Worm (Caenorhabditis elegans) whole organism, late embryonic: ENCODE measurements around the gene mks-5.
A peak's percentile ranks its signal among the peaks of the same experiment; 100 is the strongest.

Experiments used
- C08G9.2 ChIP-seq: sonication (generic microtip); optimal IDR thresholded peaks from 2 replicates; lab custom pipeline; 2016; ENCODE audit warnings: mild to moderate bottlenecking, missing genetic modification characterization, moderate library complexity, missing compliant biosample characterization
- C38D4.7 ChIP-seq: fragments of 200-800 bp; sonication (Bioruptor generic); optimal IDR thresholded peaks from 2 replicates; lab custom pipeline; 2018; ENCODE audit warnings: mild to moderate bottlenecking, missing genetic modification characterization, moderate library complexity, missing compliant biosample characterization
- K09A11.1 ChIP-seq: sonication (generic microtip); optimal IDR thresholded peaks from 2 replicates; lab custom pipeline; 2017; ENCODE audit warnings: antibody characterized with exemption, mild to moderate bottlenecking, missing genetic modification characterization, missing compliant biosample characterization; ENCODE audit not compliant: insufficient read depth
- T23F11.4 ChIP-seq: fragments of 200-800 bp; sonication (Bioruptor generic); optimal IDR thresholded peaks from 2 replicates; lab custom pipeline; 2018; ENCODE audit warnings: mild to moderate bottlenecking, missing genetic modification characterization, missing compliant biosample characterization
- Y22D7AL.16 ChIP-seq: sonication (generic microtip); optimal IDR thresholded peaks from 2 replicates; lab custom pipeline; 2016; ENCODE audit warnings: missing genetic modification characterization, missing compliant biosample characterization
- ahr-1 ChIP-seq: sonication (generic microtip); optimal IDR thresholded peaks from 2 replicates; lab custom pipeline; 2016; ENCODE audit warnings: missing genetic modification characterization, missing compliant biosample characterization
- ceh-18 ChIP-seq: sonication (generic microtip); optimal IDR thresholded peaks from 2 replicates; lab custom pipeline; 2016; ENCODE audit warnings: missing genetic modification characterization, missing compliant biosample characterization
- ceh-2 ChIP-seq: sonication (generic microtip); optimal IDR thresholded peaks from 2 replicates; lab custom pipeline; 2016; ENCODE audit warnings: missing genotype, missing genetic modification characterization, missing compliant biosample characterization
- ceh-30 ChIP-seq: fragments of 150-350 bp; optimal IDR thresholded peaks from 2 replicates; lab custom pipeline; 2014; ENCODE audit warnings: missing biosample characterization, missing genetic modification characterization
- ceh-31 ChIP-seq: sonication (generic microtip); optimal IDR thresholded peaks from 2 replicates; lab custom pipeline; 2016; ENCODE audit warnings: missing genetic modification characterization, missing compliant biosample characterization
- ceh-48 ChIP-seq: sonication (generic microtip); optimal IDR thresholded peaks from 2 replicates; lab custom pipeline; 2016; ENCODE audit warnings: missing genetic modification characterization, inconsistent platforms, missing compliant biosample characterization
- ceh-6 ChIP-seq: fragments of 200-800 bp; sonication (Bioruptor generic); optimal IDR thresholded peaks from 2 replicates; lab custom pipeline; 2018; ENCODE audit warnings: mild to moderate bottlenecking, missing genetic modification characterization, missing compliant biosample characterization
- dmd-4 ChIP-seq: sonication (generic microtip); optimal IDR thresholded peaks from 2 replicates; lab custom pipeline; 2016; ENCODE audit warnings: borderline replicate concordance, missing genetic modification characterization, missing compliant biosample characterization
- elt-4 ChIP-seq: sonication (generic microtip); optimal IDR thresholded peaks from 2 replicates; lab custom pipeline; 2016; ENCODE audit warnings: missing genetic modification characterization, missing compliant biosample characterization
- ets-4 ChIP-seq: sonication (generic microtip); optimal IDR thresholded peaks from 2 replicates; lab custom pipeline; 2016; ENCODE audit warnings: missing genetic modification characterization, missing compliant biosample characterization
- eyg-1 ChIP-seq: sonication (generic microtip); optimal IDR thresholded peaks from 2 replicates; lab custom pipeline; 2016; ENCODE audit warnings: missing genotype, missing genetic modification characterization, missing compliant biosample characterization
- fax-1 ChIP-seq: sonication (generic microtip); optimal IDR thresholded peaks from 2 replicates; lab custom pipeline; 2016; ENCODE audit warnings: missing genotype, missing genetic modification characterization, missing compliant biosample characterization
- fkh-10 ChIP-seq: fragments of 150-350 bp; optimal IDR thresholded peaks from 2 replicates; lab custom pipeline; 2014; ENCODE audit warnings: missing biosample characterization, missing genetic modification reagents, missing genetic modification characterization
- fkh-6 ChIP-seq: sonication (generic microtip); optimal IDR thresholded peaks from 2 replicates; lab custom pipeline; 2016; ENCODE audit warnings: missing genetic modification characterization, missing compliant biosample characterization
- gmeb-2 ChIP-seq: sonication (generic microtip); optimal IDR thresholded peaks from 2 replicates; lab custom pipeline; 2016; ENCODE audit warnings: missing genetic modification characterization, inconsistent platforms, missing compliant biosample characterization
- hlh-13 ChIP-seq: fragments of 200-800 bp; sonication (Bioruptor generic); optimal IDR thresholded peaks from 2 replicates; lab custom pipeline; 2018; ENCODE audit warnings: mild to moderate bottlenecking, missing genetic modification characterization, missing compliant biosample characterization
- hlh-30 ChIP-seq: sonication (generic microtip); optimal IDR thresholded peaks from 2 replicates; lab custom pipeline; 2017; ENCODE audit warnings: antibody characterized with exemption, missing genetic modification characterization, missing compliant biosample characterization; ENCODE audit not compliant: insufficient read depth
- hlh-6 ChIP-seq: sonication (generic microtip); optimal IDR thresholded peaks from 2 replicates; lab custom pipeline; 2016; ENCODE audit warnings: missing genotype, missing genetic modification characterization, missing compliant biosample characterization
- lim-6 ChIP-seq: sonication (generic microtip); optimal IDR thresholded peaks from 2 replicates; lab custom pipeline; 2016; ENCODE audit warnings: missing genetic modification characterization, missing compliant biosample characterization
- lin-11 ChIP-seq: fragments of 200-800 bp; sonication (Bioruptor generic); optimal IDR thresholded peaks from 2 replicates; lab custom pipeline; 2018; ENCODE audit warnings: mild to moderate bottlenecking, missing genetic modification characterization, missing compliant biosample characterization
- mec-3 ChIP-seq: sonication (generic microtip); optimal IDR thresholded peaks from 2 replicates; lab custom pipeline; 2016; ENCODE audit warnings: borderline replicate concordance, missing genetic modification characterization, missing compliant biosample characterization
- nfya-1 ChIP-seq: sonication (generic microtip); optimal IDR thresholded peaks from 2 replicates; lab custom pipeline; 2017; ENCODE audit warnings: missing genetic modification characterization, mild to moderate bottlenecking, missing compliant biosample characterization, antibody characterized with exemption, moderate library complexity
- npax-4 ChIP-seq: sonication (generic microtip); optimal IDR thresholded peaks from 2 replicates; lab custom pipeline; 2016; ENCODE audit warnings: missing genetic modification characterization, missing compliant biosample characterization
- pag-3 ChIP-seq: sonication (generic microtip); optimal IDR thresholded peaks from 2 replicates; lab custom pipeline; 2016; ENCODE audit warnings: missing compliant biosample characterization, missing genetic modification characterization, borderline replicate concordance
- pat-9 ChIP-seq: fragments of 200-800 bp; sonication (Bioruptor generic); optimal IDR thresholded peaks from 2 replicates; lab custom pipeline; 2018; ENCODE audit warnings: mild to moderate bottlenecking, missing genetic modification characterization, moderate library complexity, missing compliant biosample characterization
- pqm-1 ChIP-seq: sonication (generic microtip); optimal IDR thresholded peaks from 2 replicates; lab custom pipeline; 2016; ENCODE audit warnings: missing genetic modification characterization, missing compliant biosample characterization
- pros-1 ChIP-seq: fragments of 150-350 bp; optimal IDR thresholded peaks from 2 replicates; lab custom pipeline; 2014; ENCODE audit warnings: missing biosample characterization, missing genetic modification reagents, missing genetic modification characterization
- ref-2 ChIP-seq: sonication (generic microtip); optimal IDR thresholded peaks from 2 replicates; lab custom pipeline; 2016; ENCODE audit warnings: missing genetic modification characterization, missing compliant biosample characterization
- sdc-2 ChIP-seq: sonication (generic microtip); optimal IDR thresholded peaks from 2 replicates; lab custom pipeline; 2016; ENCODE audit warnings: missing genotype, missing genetic modification characterization, missing compliant biosample characterization
- sox-2 ChIP-seq: fragments of 200-800 bp; sonication (Bioruptor generic); IDR thresholded peaks from 2 replicates; pipeline ENCODE4 v1.3.6; 2022; ENCODE audit warnings: missing genetic modification reagents, missing genetic modification characterization, missing compliant biosample characterization
- sox-4 ChIP-seq: sonication (generic microtip); optimal IDR thresholded peaks from 2 replicates; lab custom pipeline; 2017; ENCODE audit warnings: mild to moderate bottlenecking, missing genetic modification characterization, inconsistent platforms, missing compliant biosample characterization
- syd-9 ChIP-seq: sonication (generic microtip); optimal IDR thresholded peaks from 2 replicates; lab custom pipeline; 2016; ENCODE audit warnings: mild to moderate bottlenecking, missing genetic modification characterization, moderate library complexity, missing compliant biosample characterization
- tbx-2 ChIP-seq: sonication (generic microtip); optimal IDR thresholded peaks from 2 replicates; lab custom pipeline; 2016; ENCODE audit warnings: missing genetic modification characterization, missing compliant biosample characterization
- ttx-3 ChIP-seq: sonication (generic microtip); optimal IDR thresholded peaks from 2 replicates; lab custom pipeline; 2016; ENCODE audit warnings: missing genetic modification reagents, missing genetic modification characterization, missing compliant biosample characterization
- unc-42 ChIP-seq: sonication (generic microtip); optimal IDR thresholded peaks from 2 replicates; lab custom pipeline; 2016; ENCODE audit warnings: missing genotype, missing genetic modification characterization, missing compliant biosample characterization
- zip-5 ChIP-seq: sonication (generic microtip); optimal IDR thresholded peaks from 2 replicates; lab custom pipeline; 2016; ENCODE audit warnings: missing genetic modification characterization, missing compliant biosample characterization

The mks-5 gene

DNA sequence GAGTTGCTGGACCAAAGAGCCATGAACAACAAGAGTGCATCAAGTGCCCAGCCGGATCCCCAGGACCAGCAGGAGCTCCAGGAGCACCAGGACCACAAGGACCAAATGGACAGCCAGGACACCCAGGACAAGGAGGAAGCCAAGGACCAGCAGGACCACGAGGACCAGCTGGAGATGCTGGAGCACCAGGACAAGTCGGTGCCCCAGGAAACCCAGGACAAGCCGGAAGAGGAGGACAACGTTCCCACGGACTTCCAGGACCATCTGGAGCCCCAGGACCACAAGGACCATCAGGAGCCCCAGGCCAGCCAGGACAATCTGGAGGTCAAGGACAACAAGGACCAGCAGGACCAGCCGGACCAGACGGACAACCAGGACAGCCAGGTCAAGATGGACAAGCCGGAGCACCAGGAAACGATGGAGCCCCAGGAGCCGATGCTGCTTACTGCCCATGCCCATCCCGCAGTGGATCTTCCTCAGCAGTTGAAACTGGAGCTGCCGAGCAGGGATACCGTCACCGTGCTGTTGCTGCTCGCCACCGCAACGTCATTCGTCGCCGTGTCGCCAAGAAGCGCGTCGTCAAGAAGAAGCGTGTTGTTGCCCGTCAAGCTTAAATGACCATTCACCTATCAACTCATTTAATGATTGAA, 14.6 kb upstream of the mks-5 start:
- TF ChIP-seq C08G9.2 (tag; lab: Kevin White, UChicago) (peak; percentile 22), pqm-1 (tag; lab: Kevin White, UChicago) (no peak), lin-11 (tag; lab: Kevin White, UChicago) (no peak), ceh-48 (tag; lab: Kevin White, UChicago) (no peak), sox-2 (GFP tag; lab: Robert Waterston, UW) (no peak), fkh-10 (GFP tag; lab: Kevin White, UChicago) (no peak), ceh-2 (no peak), hlh-6 (tag; lab: Kevin White, UChicago) (peak; percentile 52), eyg-1 (tag; lab: Kevin White, UChicago) (no peak), elt-4 (tag; lab: Kevin White, UChicago) (peak; percentile 50), ceh-6 (no peak), ceh-31 (tag; lab: Kevin White, UChicago) (no peak), sox-4 (tag; lab: Kevin White, UChicago) (no peak), ets-4 (tag; lab: Kevin White, UChicago) (no peak)

DNA sequence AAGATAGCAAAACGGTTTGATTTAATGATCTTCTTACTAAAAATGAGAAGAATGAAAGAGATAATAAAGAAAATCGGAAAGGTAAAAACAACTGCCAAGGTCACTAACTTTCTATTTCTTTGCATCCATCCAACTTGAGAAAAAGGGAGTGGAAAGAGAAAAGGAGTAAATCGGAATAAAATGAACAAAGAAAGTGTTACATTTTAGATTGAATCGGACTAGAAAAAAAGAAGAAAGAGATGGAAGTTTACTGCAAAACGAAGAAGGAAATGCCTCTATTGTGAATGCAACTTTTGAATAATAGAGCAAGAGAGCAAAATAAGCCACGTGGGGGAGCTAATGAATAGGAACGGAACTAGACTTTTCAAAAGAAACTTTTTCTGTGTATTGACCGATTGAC, 14.0 kb upstream of the mks-5 start:
- TF ChIP-seq pros-1 (tag; lab: Kevin White, UChicago) = no peak
- TF ChIP-seq hlh-30 (tag; lab: Kevin White, UChicago) = no peak
- TF ChIP-seq npax-4 (tag; lab: Kevin White, UChicago) = no peak
- no peak for TF ChIP-seq pag-3 (tag; lab: Kevin White, UChicago)
- TF ChIP-seq syd-9 (tag; lab: Kevin White, UChicago) = no peak
- TF ChIP-seq dmd-4 (tag; lab: Kevin White, UChicago) = no peak
- TF ChIP-seq pat-9 (tag; lab: Kevin White, UChicago) = no peak
- TF ChIP-seq ceh-30 (tag; lab: Kevin White, UChicago) = no peak
- no peak for TF ChIP-seq mec-3
- TF ChIP-seq nfya-1 (tag; lab: Kevin White, UChicago) = no peak
- no peak for TF ChIP-seq hlh-13 (GFP tag; lab: Kevin White, UChicago)
- no peak for TF ChIP-seq ceh-6
- TF ChIP-seq ahr-1 = no peak
- no peak for TF ChIP-seq fkh-6 (tag; lab: Kevin White, UChicago)

DNA sequence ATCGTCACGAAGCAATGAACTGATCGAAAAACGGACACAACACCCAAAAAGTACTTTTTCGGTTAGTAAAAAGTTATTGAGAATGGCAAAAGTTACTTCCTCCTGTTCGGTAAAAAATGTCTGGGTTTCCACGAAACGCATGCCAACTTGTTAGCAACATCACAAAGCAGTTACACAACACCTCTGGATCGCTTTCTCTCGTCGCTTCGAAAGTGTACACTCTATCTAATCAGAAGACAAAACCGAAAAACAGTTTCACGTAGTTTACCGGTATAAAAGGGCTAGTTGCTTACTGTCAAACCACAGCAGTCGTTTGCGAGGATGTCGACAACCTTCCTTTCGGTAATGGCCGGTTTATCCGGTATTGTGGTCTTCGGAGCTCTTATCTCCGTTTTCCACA, 13.1 kb upstream of the mks-5 start, which contains the start of gene col-80:
col-80 (plus strand) TSS at position 301 of the 400 bp plus-strand sequence.
- no peak for TF ChIP-seq fkh-10 (GFP tag; lab: Kevin White, UChicago)
- no peak for TF ChIP-seq lin-11 (tag; lab: Kevin White, UChicago)
- no peak for TF ChIP-seq zip-5 (tag; lab: Kevin White, UChicago)
- TF ChIP-seq ceh-48 (tag; lab: Kevin White, UChicago) = no peak
- TF ChIP-seq unc-42 (tag; lab: Kevin White, UChicago) = no peak
- no peak for TF ChIP-seq lim-6 (tag; lab: Kevin White, UChicago)
- TF ChIP-seq Y22D7AL.16 (tag; lab: Kevin White, UChicago) = no peak

DNA sequence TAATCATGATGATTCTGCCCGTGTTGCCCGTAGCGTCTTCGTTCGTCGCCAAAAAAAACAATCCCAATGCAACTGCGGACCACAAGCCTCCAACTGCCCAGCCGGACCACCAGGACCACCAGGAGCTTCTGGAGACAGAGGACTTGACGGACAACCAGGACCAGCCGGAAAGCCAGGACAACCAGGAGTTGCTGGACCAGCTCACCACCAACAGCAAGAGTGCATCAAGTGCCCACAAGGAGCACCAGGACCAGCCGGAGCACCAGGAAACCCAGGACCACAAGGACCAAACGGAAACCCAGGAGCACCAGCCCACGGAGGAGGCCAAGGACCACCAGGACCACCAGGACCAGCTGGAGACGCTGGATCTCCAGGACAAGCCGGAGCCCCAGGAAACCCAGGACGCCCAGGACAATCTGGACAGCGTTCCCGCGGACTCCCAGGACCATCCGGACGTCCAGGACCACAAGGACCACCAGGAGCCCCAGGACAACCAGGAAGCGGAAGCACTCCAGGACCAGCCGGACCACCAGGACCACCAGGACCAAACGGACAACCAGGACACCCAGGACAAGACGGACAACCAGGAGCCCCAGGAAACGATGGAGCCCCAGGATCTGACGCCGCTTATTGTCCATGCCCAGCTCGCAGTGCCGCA, 12.5 kb upstream of the mks-5 start:
- TF ChIP-seq ttx-3 (tag; lab: Kevin White, UChicago) (no peak), gmeb-2 (tag; lab: Kevin White, UChicago) (no peak), ceh-18 (tag; lab: Kevin White, UChicago) (no peak), ceh-6 (no peak), C08G9.2 (tag; lab: Kevin White, UChicago) (no peak), ref-2 (tag; lab: Kevin White, UChicago) (no peak), dmd-4 (tag; lab: Kevin White, UChicago) (no peak), C38D4.7 (no peak), elt-4 (tag; lab: Kevin White, UChicago) (peak; percentile 85), sox-2 (GFP tag; lab: Robert Waterston, UW) (no peak), fax-1 (no peak), K09A11.1 (tag; lab: Kevin White, UChicago) (no peak), nfya-1 (tag; lab: Kevin White, UChicago) (no peak), tbx-2 (tag; lab: Kevin White, UChicago) (no peak), eyg-1 (tag; lab: Kevin White, UChicago) (no peak), T23F11.4 (no peak), syd-9 (tag; lab: Kevin White, UChicago) (peak; percentile 5), sdc-2 (tag; lab: Kevin White, UChicago) (no peak)
